Worm (Caenorhabditis elegans) whole organism, midembryonic: ENCODE measurements around the gene eif-3.B.

Source experiments
- T22C8.4 ChIP-seq: fragments of 200-800 bp; sonication (Bioruptor generic); IDR thresholded peaks from 2 replicates; pipeline ENCODE4 v1.3.6; 2022; ENCODE audit warnings: missing genetic modification characterization, missing compliant biosample characterization
- cog-1 ChIP-seq: sonication (generic microtip); optimal IDR thresholded peaks from 2 replicates; lab custom pipeline; 2016; ENCODE audit warnings: missing genetic modification characterization, missing compliant biosample characterization
- flt-1 ChIP-seq: fragments of 200-800 bp; sonication (Bioruptor generic); IDR thresholded peaks from 2 replicates; pipeline ENCODE4 v1.3.6; 2022; ENCODE audit warnings: missing genetic modification characterization, missing compliant biosample characterization
- klf-2 ChIP-seq: fragments of 200-800 bp; sonication (Bioruptor generic); conservative IDR thresholded peaks from 2 replicates; pipeline ENCODE4 v1.3.6; 2022; ENCODE audit warnings: missing genetic modification reagents, missing genetic modification characterization, missing compliant biosample characterization
- med-1 ChIP-seq: sonication (generic microtip); optimal IDR thresholded peaks from 2 replicates; lab custom pipeline; 2017; ENCODE audit warnings: missing genetic modification characterization, mild to moderate bottlenecking, missing compliant biosample characterization, antibody characterized with exemption, missing genetic modification reagents; ENCODE audit not compliant: insufficient read depth
- ref-1 ChIP-seq: fragments of 200-800 bp; sonication (Bioruptor generic); conservative IDR thresholded peaks from 2 replicates; pipeline ENCODE4 v1.3.6; 2022; ENCODE audit warnings: missing genetic modification reagents, missing genetic modification characterization, missing compliant biosample characterization
- tab-1 ChIP-seq: fragments of 200-800 bp; sonication (Bioruptor generic); IDR thresholded peaks from 2 replicates; pipeline ENCODE4 v1.3.6; 2022; ENCODE audit warnings: missing genetic modification characterization, missing compliant biosample characterization
- ztf-23 ChIP-seq: fragments of 200-800 bp; sonication (Bioruptor generic); IDR thresholded peaks from 2 replicates; pipeline ENCODE4 v1.3.6; 2022; ENCODE audit warnings: missing genetic modification reagents, missing genetic modification characterization, missing compliant biosample characterization
- ztf-29 ChIP-seq: fragments of 200-800 bp; sonication (Bioruptor generic); IDR thresholded peaks from 2 replicates; pipeline ENCODE4 v1.3.6; 2022; ENCODE audit warnings: missing genetic modification reagents, missing genetic modification characterization, missing compliant biosample characterization

eif-3.B gene

DNA sequence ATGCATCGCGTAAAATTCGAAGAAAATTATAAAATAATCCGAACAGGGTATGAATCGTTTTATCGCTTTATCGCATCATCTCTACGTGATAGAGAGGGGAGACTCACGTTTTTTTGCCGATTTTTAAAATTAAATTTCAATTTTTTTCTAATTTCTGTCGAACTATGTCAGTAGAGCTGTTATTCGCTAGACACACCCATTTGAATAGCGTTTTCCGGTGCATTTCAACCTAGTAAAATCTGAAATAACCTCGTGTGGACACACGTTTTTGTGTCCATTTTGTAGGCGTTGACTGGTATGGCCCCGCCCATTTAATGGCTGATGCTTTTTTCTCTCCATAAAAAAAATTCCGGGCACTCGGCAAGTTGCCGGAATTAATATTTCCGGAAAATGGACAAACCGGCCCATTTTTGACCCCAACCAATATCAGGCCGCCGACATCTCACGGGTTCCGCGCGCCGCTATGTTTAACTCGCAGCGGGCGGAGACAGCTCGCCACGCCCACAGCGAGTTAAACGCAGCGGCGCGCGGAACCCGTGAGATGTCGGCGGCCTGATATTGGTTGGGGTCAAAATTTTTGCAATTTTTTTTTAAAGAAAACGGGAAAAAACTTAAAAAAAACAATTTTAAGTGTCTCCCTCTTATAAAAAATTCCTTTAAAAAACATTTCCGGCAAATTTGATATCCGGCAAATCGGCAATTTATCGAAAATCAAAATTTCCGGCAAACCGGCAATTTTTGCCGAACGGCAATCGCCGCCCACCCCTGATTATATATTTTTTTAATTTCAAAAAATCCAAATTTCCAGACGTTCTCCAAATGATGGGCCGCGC lies 22.0 kb upstream of the eif-3.B start, which contains the start of gene Y54E2A.7:
Y54E2A.7 (minus strand) TSS at position 51 of the 833 bp plus-strand sequence.
- TF ChIP-seq cog-1 (tag; lab: Kevin White, UChicago) (no peak), med-1 (GFP tag; lab: Kevin White, UChicago) (no peak), T22C8.4 (GFP tag; lab: Robert Waterston, UW) (no peak), tab-1 (GFP tag; lab: Robert Waterston, UW) (no peak), klf-2 (GFP tag; lab: Robert Waterston, UW) (no peak), flt-1 (GFP tag; lab: Robert Waterston, UW) (no peak), ztf-23 (GFP tag; lab: Robert Waterston, UW) (no peak), ztf-29 (GFP tag; lab: Robert Waterston, UW) (no peak), ref-1 (GFP tag; lab: Robert Waterston, UW) (no peak)

ce11 chrII:14778092-14778491 lies 17.1 kb upstream of the eif-3.B start, which contains the start of gene Y54E2A.8:
Gene Y54E2A.8 (plus strand): TSS chrII:14778345.
- TF ChIP-seq flt-1 (GFP tag; lab: Robert Waterston, UW): no peak
- TF ChIP-seq tab-1 (GFP tag; lab: Robert Waterston, UW): no peak
- TF ChIP-seq klf-2 (GFP tag; lab: Robert Waterston, UW): no peak
- no peak for TF ChIP-seq T22C8.4 (GFP tag; lab: Robert Waterston, UW)
- no peak for TF ChIP-seq cog-1 (tag; lab: Kevin White, UChicago)
- TF ChIP-seq med-1 (GFP tag; lab: Kevin White, UChicago): no peak
- no peak for TF ChIP-seq ztf-29 (GFP tag; lab: Robert Waterston, UW)
- TF ChIP-seq ref-1 (GFP tag; lab: Robert Waterston, UW): no peak
- TF ChIP-seq ztf-23 (GFP tag; lab: Robert Waterston, UW): no peak

DNA sequence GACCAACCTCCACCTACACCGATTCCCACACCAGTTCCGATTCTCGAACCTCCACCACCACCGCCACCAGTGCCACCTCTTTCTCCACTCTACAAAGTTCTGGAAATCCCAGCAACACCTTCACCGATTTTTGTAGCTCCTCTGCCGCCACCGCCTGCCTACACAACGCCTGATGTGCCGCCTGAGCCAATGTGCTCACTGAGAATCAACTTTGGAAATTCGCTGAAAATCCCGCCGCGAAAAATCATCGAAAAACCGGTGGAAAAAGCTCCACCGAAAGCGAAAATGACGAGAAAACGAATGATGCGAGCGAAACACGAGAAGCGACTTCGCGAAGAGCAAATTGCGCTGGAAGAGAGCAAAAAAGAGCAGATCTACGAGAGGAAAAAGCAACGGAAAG lies 15.4 kb upstream of the eif-3.B start:
- no peak for TF ChIP-seq cog-1 (tag; lab: Kevin White, UChicago)
- TF ChIP-seq klf-2 (GFP tag; lab: Robert Waterston, UW): no peak
- TF ChIP-seq med-1 (GFP tag; lab: Kevin White, UChicago): no peak

- no peak for TF ChIP-seq flt-1 (GFP tag; lab: Robert Waterston, UW)
- TF ChIP-seq T22C8.4 (GFP tag; lab: Robert Waterston, UW): no peak
Measured at ce11 chrII:14785906-14786305, 9.3 kb upstream of the eif-3.B start, which contains the start of gene Y54E2A.9. Gene Y54E2A.9 (minus strand): TSS chrII:14786006.

- TF ChIP-seq flt-1 (GFP tag; lab: Robert Waterston, UW) (no peak), ztf-23 (GFP tag; lab: Robert Waterston, UW) (no peak), tab-1 (GFP tag; lab: Robert Waterston, UW) (no peak), T22C8.4 (GFP tag; lab: Robert Waterston, UW) (no peak), cog-1 (tag; lab: Kevin White, UChicago) (no peak), ztf-29 (GFP tag; lab: Robert Waterston, UW) (no peak), med-1 (GFP tag; lab: Kevin White, UChicago) (no peak), ref-1 (GFP tag; lab: Robert Waterston, UW) (no peak), klf-2 (GFP tag; lab: Robert Waterston, UW) (no peak)
Measured at ce11 chrII:14790751-14791150, 4.5 kb upstream of the eif-3.B start, which contains the start of gene Y54E2A.10. Gene Y54E2A.10 (plus strand): TSS chrII:14791051.

DNA sequence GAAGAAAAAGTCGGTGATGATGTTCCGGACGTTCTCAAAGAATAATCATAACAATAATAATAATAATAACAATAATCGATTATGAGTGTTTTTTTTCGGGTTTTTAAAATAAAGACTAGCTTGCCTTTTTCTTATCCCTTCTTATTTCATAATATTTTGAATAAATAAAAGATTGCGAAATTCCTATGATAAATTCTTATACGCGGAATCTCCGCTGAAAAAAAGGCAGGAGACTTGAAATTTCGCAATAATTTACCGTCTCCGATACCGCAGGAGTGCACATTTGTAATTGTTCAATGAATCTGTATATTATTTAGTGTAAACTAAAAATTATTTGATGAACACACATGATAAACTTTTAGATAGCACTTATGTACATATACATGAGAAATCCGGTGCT lies 2.7 kb upstream of the eif-3.B start:
- TF ChIP-seq ref-1 (GFP tag; lab: Robert Waterston, UW): no peak
- no peak for TF ChIP-seq T22C8.4 (GFP tag; lab: Robert Waterston, UW)
- TF ChIP-seq klf-2 (GFP tag; lab: Robert Waterston, UW): no peak
- TF ChIP-seq tab-1 (GFP tag; lab: Robert Waterston, UW): no peak
- no peak for TF ChIP-seq ztf-29 (GFP tag; lab: Robert Waterston, UW)
- TF ChIP-seq med-1 (GFP tag; lab: Kevin White, UChicago): no peak
- TF ChIP-seq ztf-23 (GFP tag; lab: Robert Waterston, UW): no peak
- TF ChIP-seq cog-1 (tag; lab: Kevin White, UChicago): no peak
- no peak for TF ChIP-seq flt-1 (GFP tag; lab: Robert Waterston, UW)

DNA sequence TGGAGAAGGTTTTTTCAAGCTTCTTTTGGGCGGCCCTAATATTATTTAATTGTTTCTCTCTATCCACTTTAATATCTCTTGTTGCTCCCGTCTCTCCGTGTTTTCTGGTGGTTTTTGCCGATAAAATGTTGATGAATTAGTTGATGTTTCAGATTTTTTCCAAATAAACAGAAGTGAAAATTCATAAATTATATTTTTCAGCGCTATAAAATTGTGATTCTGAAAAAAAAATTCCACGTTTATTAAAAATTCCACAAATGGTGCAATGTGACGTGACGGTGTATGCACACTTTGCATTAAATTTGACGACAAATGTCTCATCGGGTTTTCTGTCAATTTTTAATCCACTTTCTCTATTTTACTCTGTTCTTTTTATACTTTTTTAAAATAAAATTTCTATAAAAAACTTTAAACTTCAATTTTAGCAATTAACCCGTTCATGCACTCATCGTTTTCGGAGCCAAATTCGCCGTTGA lies 2.9 kb downstream of the eif-3.B start, which contains the start of gene tbc-20:
tbc-20 (plus strand) TSS at position 426 of the 476 bp plus-strand sequence.
- TF ChIP-seq med-1 (GFP tag; lab: Kevin White, UChicago) (no peak), ref-1 (GFP tag; lab: Robert Waterston, UW) (no peak), klf-2 (GFP tag; lab: Robert Waterston, UW) (no peak), cog-1 (tag; lab: Kevin White, UChicago) (no peak), T22C8.4 (GFP tag; lab: Robert Waterston, UW) (no peak), flt-1 (GFP tag; lab: Robert Waterston, UW) (no peak), ztf-29 (GFP tag; lab: Robert Waterston, UW) (no peak), ztf-23 (GFP tag; lab: Robert Waterston, UW) (no peak)

ce11 chrII:14799367-14799766 lies 4.2 kb downstream of the eif-3.B start:
- no peak for TF ChIP-seq ztf-23 (GFP tag; lab: Robert Waterston, UW)
- no peak for TF ChIP-seq cog-1 (tag; lab: Kevin White, UChicago)
- TF ChIP-seq flt-1 (GFP tag; lab: Robert Waterston, UW): no peak

ce11 chrII:14801086-14801531 lies 5.9 kb downstream of the eif-3.B start:
- TF ChIP-seq ref-1 (GFP tag; lab: Robert Waterston, UW): 0 out of 2 replicates have a peak, but pooled peaks have one; percentile 44
- TF ChIP-seq ztf-23 (GFP tag; lab: Robert Waterston, UW): no peak
- TF ChIP-seq med-1 (GFP tag; lab: Kevin White, UChicago): no peak
- no peak; the same call in 1 of the 2 replicates for TF ChIP-seq tab-1 (GFP tag; lab: Robert Waterston, UW)
- TF ChIP-seq flt-1 (GFP tag; lab: Robert Waterston, UW): peak; percentile 85
- no peak for TF ChIP-seq klf-2 (GFP tag; lab: Robert Waterston, UW)
